Fruit fly (Drosophila melanogaster) S2 (cell line): ENCODE results near the gene pdgy.

Experiments used
- CG8478 ChIP-seq: fragments of >200 bp; optimal IDR thresholded peaks from 2 replicates; lab custom pipeline; 2018
- CTCF ChIP-seq, 2 experiments: fragments of >200 bp; optimal IDR thresholded peaks; 2 replicates each; lab custom pipeline; 2018

pdgy gene

DNA sequence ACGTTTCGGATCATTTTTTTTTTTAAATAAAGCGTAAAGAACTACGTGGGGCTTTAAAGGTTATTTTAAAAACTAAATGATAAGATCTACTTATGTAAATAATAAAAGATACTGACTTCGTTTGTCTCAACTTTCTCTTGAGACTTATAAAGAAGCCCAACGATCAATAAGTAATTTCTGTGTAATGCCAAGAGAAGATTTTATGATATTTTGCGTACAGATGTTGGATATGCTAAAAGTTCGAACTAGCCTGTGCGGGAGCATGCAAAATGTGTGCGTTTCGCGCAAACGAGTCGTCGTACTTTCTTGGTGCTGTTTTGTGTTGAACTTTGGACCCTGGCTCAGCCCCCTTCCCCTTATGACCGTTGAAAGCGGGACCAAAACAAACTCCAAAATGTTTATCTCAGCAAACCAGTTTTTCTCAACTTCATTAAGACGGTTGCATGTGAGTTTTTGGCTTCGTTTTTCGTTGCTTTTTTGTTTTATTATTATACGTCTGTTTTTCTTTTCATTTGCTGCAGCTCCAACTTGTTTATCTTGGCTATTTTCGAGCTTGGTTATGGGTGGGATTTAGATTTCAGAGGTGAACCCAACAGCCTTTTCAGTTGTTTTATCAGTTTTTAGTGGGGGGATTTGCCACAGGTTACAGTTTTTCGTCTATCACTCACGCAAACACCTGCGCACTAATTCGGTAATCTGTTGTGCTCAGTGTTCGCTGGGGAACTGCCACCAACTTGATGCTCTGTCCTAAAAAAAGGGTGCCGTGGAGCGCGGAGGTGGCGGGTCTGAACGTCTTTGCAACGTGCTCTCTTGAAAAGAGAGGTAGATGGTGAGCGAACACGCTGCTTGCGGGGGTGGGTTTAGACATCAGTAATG is at the start of gene pdgy:
Gene pdgy, minus strand, starts transcription at position 688 of the 876 bp plus-strand sequence.
- TF ChIP-seq CTCF (optimal IDR thresholded peaks at IDR 0.05; lab: Kevin White, UChicago) (no peak), CG8478 (lab: Kevin White, UChicago) (no peak)

DNA sequence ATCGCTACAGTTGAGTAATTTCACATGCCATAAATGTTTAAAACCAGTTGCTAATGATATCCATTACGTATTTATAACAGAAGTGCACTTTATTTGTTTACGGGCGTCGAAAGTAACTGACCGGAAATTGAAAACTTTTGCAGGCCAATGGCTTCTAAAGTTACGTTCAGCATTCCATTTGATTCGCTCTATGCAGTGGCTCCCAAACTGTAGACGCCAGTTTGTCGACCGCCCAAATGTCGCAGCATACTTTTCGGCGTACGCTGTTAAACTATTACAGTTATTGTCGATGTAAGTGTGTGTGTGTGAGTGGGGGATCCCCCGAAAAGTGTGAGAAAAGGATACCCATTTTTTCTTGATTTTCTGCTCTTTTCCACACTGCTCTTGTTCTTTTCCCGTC is 7.5 kb upstream of the pdgy start:
- TF ChIP-seq CG8478 (lab: Kevin White, UChicago) = no peak
- peak in 1 of 2 experiments; percentile 6 for TF ChIP-seq CTCF (optimal IDR thresholded peaks at IDR 0.05; lab: Kevin White, UChicago)

- TF ChIP-seq CG8478 (lab: Kevin White, UChicago) = no peak
- TF ChIP-seq CTCF (optimal IDR thresholded peaks at IDR 0.05; lab: Kevin White, UChicago) = peak; percentile 93 to 98
Measured at dm6 chrX:14955050-14955783, 1.9 kb upstream of the pdgy start, which contains the start of the genes CG9030 and eag. Gene CG9030 (minus strand): TSS chrX:14955100. Gene eag (plus strand): TSS chrX:14955477.

- TF ChIP-seq CTCF (optimal IDR thresholded peaks at IDR 0.05; lab: Kevin White, UChicago) (peak; percentile 46 to 89), CG8478 (lab: Kevin White, UChicago) (no peak)
Measured at dm6 chrX:14953896-14954295, 564 bp upstream of the pdgy start.

- no peak for TF ChIP-seq CG8478 (lab: Kevin White, UChicago)
- TF ChIP-seq CTCF (optimal IDR thresholded peaks at IDR 0.05; lab: Kevin White, UChicago) = no peak
Measured at dm6 chrX:14952097-14952844, 1.1 kb downstream of the pdgy start.

DNA sequence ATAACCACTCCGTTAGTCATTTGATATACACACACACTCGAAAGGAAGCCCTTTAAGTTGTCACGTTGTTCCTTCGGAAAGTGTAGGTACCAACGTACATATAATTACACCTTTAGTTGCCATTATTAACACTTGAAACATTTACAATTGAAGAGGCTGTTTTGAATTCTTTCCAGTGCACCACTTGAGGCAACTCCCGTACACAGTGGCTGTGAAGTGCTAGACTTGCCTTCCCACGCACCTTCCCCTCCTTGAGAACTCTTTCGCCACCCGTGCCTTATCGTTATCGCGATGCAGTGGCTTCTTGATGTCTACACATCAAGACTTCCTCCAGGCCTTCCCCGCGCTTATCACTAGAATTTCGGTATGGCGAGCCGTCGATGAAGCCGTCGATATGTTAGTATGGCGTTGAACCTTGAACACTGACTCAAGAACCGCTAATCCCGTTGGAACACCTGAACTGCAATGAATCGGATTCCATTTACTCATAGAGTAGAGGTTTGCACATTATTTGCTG is 1.9 kb downstream of the pdgy start:
- TF ChIP-seq CG8478 (lab: Kevin White, UChicago) = no peak
- no peak for TF ChIP-seq CTCF (optimal IDR thresholded peaks at IDR 0.05; lab: Kevin White, UChicago)

DNA sequence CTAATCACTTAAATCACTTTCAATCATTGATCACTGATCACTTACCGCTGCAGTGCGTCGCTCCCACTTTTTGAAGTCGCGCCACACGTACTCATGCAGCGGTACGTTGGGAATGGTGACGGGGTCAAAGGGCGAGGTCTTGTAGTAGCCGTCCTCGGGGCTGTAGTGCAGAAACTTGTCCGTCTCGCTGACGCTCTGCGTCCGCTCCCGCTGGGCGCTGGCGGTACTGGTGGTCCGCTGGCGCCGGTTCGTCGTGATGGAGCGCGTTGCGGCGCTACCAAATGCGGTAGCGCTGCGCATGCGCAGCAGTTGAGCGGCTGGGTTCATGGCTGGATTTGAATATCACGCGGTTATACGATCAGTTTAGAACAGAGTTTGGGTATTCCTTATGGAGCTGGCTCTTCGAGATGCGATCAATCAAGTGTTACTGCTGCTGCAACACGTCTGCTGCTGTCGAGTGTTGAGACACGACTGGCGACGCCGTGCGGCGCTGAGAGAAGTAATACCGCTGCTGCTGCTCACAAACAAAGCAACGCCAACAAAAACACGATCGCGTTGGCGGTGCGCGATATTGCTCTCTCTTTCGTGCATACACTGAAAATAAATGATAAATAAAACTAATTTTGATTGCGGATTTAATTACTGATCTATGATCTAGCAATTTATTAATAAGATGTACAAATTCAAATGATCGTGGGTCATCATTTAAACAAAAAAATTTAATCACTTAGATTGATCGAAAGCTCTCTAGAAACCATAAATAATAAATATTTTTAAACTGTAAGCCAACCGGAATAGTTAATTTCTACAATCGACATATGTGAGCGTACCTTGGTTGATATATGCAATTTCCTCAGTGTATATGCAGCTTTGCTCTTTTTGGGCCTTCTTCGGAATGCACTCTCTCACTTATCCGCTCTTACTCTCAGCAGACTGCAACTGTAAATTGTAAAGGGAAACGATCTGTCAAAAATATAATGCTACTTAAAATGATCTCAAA is 2.8 kb downstream of the pdgy start:
- TF ChIP-seq CTCF (optimal IDR thresholded peaks at IDR 0.05; lab: Kevin White, UChicago) = no peak
- no peak for TF ChIP-seq CG8478 (lab: Kevin White, UChicago)

DNA sequence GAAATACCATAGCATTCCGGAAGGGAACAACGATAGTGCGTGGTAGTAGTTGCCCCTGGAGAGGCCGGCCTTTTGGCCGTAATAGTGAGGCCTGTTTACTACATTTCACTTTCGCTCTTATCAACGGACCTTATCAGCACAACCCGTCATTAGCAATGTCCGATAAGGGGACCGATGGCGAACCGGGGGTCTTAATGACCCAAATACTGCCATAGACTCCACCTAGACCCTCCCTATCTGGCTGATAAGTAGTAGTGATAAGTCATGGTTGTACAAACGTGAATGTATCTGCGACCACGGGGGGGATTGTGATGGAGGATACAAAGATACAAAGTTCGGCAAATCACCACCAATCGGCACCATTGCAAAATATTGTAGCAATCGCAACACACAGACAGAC is 4.1 kb downstream of the pdgy start:
- TF ChIP-seq CTCF (optimal IDR thresholded peaks at IDR 0.05; lab: Kevin White, UChicago) (no peak), CG8478 (lab: Kevin White, UChicago) (no peak)

DNA sequence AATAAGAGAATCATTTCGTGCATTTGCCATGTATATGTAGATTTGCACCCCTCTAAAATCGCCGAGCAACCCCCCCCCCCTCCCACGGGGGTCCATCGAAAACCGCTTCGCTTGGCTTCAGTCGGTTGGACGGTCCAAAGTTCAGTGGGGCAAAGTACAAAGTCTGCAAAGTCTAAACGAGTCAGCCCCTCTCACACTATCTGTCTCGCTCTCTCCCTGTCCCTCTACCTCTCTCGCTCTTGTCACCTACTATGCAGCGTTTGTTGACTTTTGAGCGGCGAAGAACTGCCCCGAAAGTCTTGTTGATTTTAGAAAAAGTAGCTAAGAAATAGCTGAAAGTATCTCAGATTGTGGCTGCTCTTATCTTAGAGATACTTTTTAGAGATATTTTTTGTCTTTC is 5.9 kb downstream of the pdgy start:
- TF ChIP-seq CTCF (optimal IDR thresholded peaks at IDR 0.05; lab: Kevin White, UChicago) = no peak
- no peak for TF ChIP-seq CG8478 (lab: Kevin White, UChicago)

- no peak for TF ChIP-seq CTCF (optimal IDR thresholded peaks at IDR 0.05; lab: Kevin White, UChicago)
- TF ChIP-seq CG8478 (lab: Kevin White, UChicago) = no peak
Measured at dm6 chrX:14946522-14946921, 6.8 kb downstream of the pdgy start.

DNA sequence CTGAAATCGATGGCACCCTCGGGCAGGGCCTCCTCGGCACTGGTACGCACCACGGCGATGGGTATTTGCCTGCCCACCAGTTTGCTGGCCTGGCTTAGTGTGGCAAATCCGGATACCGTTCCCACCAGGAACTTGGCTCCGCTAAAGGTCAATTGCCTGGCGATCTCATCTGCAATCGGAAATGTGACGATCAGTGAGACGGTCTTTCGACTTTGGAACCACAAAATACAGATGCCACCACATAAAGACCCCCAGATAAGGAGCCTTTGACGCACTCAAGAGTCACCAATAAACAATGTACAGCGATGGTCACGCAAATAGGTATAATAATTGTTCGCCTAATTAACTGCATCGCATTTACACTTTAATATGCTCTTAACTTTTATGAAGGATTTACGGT is 17.1 kb downstream of the pdgy start:
- TF ChIP-seq CG8478 (lab: Kevin White, UChicago) (no peak), CTCF (optimal IDR thresholded peaks at IDR 0.05; lab: Kevin White, UChicago) (no peak)

dm6 chrX:14931296-14931695 is 22.0 kb downstream of the pdgy start:
- TF ChIP-seq CTCF (optimal IDR thresholded peaks at IDR 0.05; lab: Kevin White, UChicago) (no peak), CG8478 (lab: Kevin White, UChicago) (no peak)

DNA sequence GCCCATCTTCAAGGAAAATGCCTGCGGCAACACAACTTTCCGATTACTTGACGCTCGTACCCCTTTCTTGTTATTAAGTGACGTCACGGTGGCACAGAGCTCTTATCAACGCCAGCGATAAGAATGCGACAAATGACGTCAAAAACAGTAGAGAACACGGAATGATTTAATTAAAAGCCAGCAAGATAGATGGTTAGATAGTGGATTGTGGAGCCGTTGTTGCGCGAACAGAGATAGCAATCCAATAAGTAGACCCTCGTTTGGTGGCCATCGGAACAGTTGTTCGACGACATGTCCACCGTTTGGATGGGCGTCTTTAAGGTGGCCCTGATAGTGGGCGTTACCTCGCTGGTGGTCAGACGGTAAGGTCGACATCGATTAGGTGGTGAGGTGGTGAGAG is 23.5 kb downstream of the pdgy start:
- no peak for TF ChIP-seq CTCF (optimal IDR thresholded peaks at IDR 0.05; lab: Kevin White, UChicago)
- TF ChIP-seq CG8478 (lab: Kevin White, UChicago) = no peak
